Fruit fly (Drosophila melanogaster) whole organism, prepupa: Measurements from ENCODE around the gene CG33160.

Source experiments
- CG3032 ChIP-seq: fragments of 200-800 bp; optimal IDR thresholded peaks from 2 replicates; lab custom pipeline; 2019; ENCODE audit warnings: missing biosample characterization, mild to moderate bottlenecking, missing genetic modification characterization, moderate library complexity
- CG34406 ChIP-seq: fragments of 200-800 bp; sonication (Bioruptor generic); optimal IDR thresholded peaks from 3 replicates; lab custom pipeline; 2016; ENCODE audit warnings: missing biosample characterization, missing genetic modification characterization
- CG3919 ChIP-seq: fragments of 200-800 bp; sonication (Bioruptor generic); optimal IDR thresholded peaks from 3 replicates; lab custom pipeline; 2016; ENCODE audit warnings: missing biosample characterization, missing genetic modification characterization
- Smox ChIP-seq: fragments of 200-800 bp; sonication (Bioruptor generic); optimal IDR thresholded peaks from 3 replicates; lab custom pipeline; 2016; ENCODE audit warnings: missing biosample characterization, missing genetic modification characterization
- achi ChIP-seq: fragments of 200-800 bp; sonication (Bioruptor generic); optimal IDR thresholded peaks from 3 replicates; lab custom pipeline; 2016; ENCODE audit warnings: missing biosample characterization, missing genetic modification characterization
- fkh ChIP-seq: fragments of 200-800 bp; sonication (Bioruptor generic); optimal IDR thresholded peaks from 3 replicates; lab custom pipeline; 2017; ENCODE audit warnings: missing biosample characterization, mild to moderate bottlenecking, missing genetic modification characterization, moderate library complexity

DNA sequence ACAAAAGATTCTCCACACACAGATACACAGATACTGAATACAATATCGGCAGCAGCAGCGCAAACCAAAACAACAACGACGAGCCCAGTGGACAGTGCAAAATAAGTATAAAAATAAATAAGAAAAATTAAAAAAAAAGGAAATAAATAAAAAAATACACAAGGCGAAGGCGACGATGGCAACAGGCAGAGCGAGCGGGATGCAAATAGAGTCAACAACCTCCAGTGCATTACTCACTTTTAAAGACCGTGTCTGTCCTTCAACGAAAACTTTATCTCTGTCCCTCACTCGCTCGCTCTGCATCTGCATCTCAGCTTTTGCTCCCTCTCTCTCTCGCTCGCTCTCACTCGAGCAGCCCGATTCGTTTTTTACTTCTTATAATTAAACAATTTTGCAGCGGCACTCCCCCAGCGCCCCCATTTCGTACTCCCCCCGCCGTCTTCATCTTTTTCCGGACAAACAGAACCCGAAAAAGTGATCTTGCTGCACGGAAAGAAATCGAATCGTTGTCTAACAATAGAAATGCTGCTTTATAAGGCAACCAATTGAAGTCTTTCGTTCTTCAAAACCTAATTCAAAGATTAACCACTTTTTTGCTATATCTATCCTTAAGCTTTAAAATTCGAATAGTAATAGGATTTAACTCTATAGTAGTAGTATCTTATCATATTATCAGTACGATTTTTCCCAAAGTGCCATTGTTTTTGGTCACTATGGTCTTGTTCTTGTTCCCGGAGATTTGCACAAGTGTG, 40.4 kb upstream of the CG33160 start:
- TF ChIP-seq Smox (GFP tag; lab: Kevin White, UChicago) (peak; percentile 68), achi (peak; percentile 85), fkh (no peak), CG34406 (GFP tag; lab: Kevin White, UChicago) (peak; percentile 92), CG3919 (GFP tag; lab: Kevin White, UChicago) (peak; percentile 87), CG3032 (peak; percentile 99)
